Fruit fly (Drosophila melanogaster): ENCODE measurements around the gene CG7970.

DNA sequence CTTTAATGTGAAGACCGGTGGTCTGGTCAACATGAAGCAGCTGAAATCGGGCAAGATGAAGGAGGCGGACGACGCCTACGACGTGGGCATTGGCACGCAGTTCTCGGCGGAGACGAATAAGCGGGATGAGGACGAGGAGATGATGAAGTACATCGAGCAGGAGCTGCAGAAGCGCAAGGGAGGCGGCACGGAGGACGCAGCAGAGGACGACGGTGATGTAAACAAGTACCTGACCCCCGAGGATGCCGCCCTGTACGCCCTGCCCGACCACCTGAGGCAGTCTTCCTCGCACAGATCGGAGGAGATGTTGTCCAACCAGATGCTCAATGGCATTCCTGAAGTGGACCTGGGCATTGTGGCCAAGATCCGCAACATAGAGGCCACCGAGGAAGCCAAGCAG, 13.0 kb downstream of the CG7970 start:
- no peak for TF ChIP-seq cyc (GFP tag; optimal IDR thresholded peaks at IDR 0.05)
- TF ChIP-seq CG3919 (GFP tag; optimal IDR thresholded peaks at IDR 0.05), result no peak
- no peak for TF ChIP-seq dac (GFP tag; optimal IDR thresholded peaks at IDR 0.05)
- no peak for TF ChIP-seq Eip75B (GFP tag; optimal IDR thresholded peaks at IDR 0.05)
- no peak for TF ChIP-seq CG6276 (GFP tag; optimal IDR thresholded peaks at IDR 0.05)
- no peak for TF ChIP-seq CG8119 (GFP tag; IDR thresholded peaks at IDR 0.05)
- TF ChIP-seq CG6854 (GFP tag; optimal IDR thresholded peaks at IDR 0.05), result no peak
- TF ChIP-seq lz (GFP tag; optimal IDR thresholded peaks at IDR 0.05), result no peak
- no peak for TF ChIP-seq Hr4 (GFP tag; optimal IDR thresholded peaks at IDR 0.05)
- TF ChIP-seq Hr39 (GFP tag; optimal IDR thresholded peaks at IDR 0.05), result no peak
- TF ChIP-seq Ets96B (tag; optimal IDR thresholded peaks at IDR 0.05), result no peak
- no peak for TF ChIP-seq CG15336 (GFP tag; IDR thresholded peaks at IDR 0.05)
- TF ChIP-seq salr (GFP tag; optimal IDR thresholded peaks at IDR 0.05), result no peak

Data from whole organism, prepupa.